Worm (Caenorhabditis elegans) whole organism, young adult: Measurements from ENCODE around the gene C18F10.2.

Experiments used
- F10E7.11 ChIP-seq: sonication (generic microtip); optimal IDR thresholded peaks from 2 replicates; lab custom pipeline; 2017; ENCODE audit warnings: mild to moderate bottlenecking, missing genetic modification characterization, moderate library complexity, missing compliant biosample characterization
- ama-1 ChIP-seq, 3 experiments: fragments of 150-350 bp in 1 of 3; sonication (generic microtip) in 2 of 3; optimal IDR thresholded peaks; 2 replicates each; lab custom pipeline; 2014 to 2018; ENCODE audit warnings: missing biosample characterization in 2 of 3, missing genetic modification characterization in 2 of 3, missing genetic modification reagents in 2 of 3
- aptf-2 ChIP-seq: fragments of 200-800 bp; sonication (Bioruptor generic); conservative IDR thresholded peaks from 2 replicates; pipeline ENCODE4 v1.3.6; 2022; ENCODE audit warnings: missing genetic modification reagents, missing genetic modification characterization, missing compliant biosample characterization
- dpl-1 ChIP-seq: fragments of 150-350 bp; optimal IDR thresholded peaks from 2 replicates; lab custom pipeline; 2014; ENCODE audit warnings: missing biosample characterization, missing genetic modification reagents, missing genetic modification characterization
- hsf-1 ChIP-seq: fragments of 200-800 bp; sonication (Bioruptor generic); IDR thresholded peaks from 2 replicates; pipeline ENCODE4 v1.3.6; 2022; ENCODE audit warnings: missing genetic modification reagents, missing genetic modification characterization, missing compliant biosample characterization
- mcd-1 ChIP-seq: fragments of 200-800 bp; sonication (Bioruptor generic); IDR thresholded peaks from 2 replicates; pipeline ENCODE4 v1.3.6; 2022; ENCODE audit warnings: missing genetic modification reagents, missing genetic modification characterization, missing compliant biosample characterization
- mes-4 ChIP-seq: sonication (generic microtip); optimal IDR thresholded peaks from 2 replicates; lab custom pipeline; 2016; ENCODE audit warnings: missing genotype, missing genetic modification characterization, missing compliant biosample characterization
- nhr-80 ChIP-seq: sonication (generic microtip); optimal IDR thresholded peaks from 2 replicates; lab custom pipeline; 2016; ENCODE audit warnings: missing genetic modification characterization, missing compliant biosample characterization
- pha-4 ChIP-seq: fragments of 150-350 bp; sonication (generic microtip); optimal IDR thresholded peaks from 2 replicates; lab custom pipeline; 2014; ENCODE audit warnings: missing biosample characterization, missing genetic modification reagents, missing genetic modification characterization
- zim-3 ChIP-seq: sonication (generic microtip); optimal IDR thresholded peaks from 2 replicates; lab custom pipeline; 2017; ENCODE audit warnings: mild to moderate bottlenecking, missing genetic modification characterization, moderate library complexity, missing compliant biosample characterization

DNA sequence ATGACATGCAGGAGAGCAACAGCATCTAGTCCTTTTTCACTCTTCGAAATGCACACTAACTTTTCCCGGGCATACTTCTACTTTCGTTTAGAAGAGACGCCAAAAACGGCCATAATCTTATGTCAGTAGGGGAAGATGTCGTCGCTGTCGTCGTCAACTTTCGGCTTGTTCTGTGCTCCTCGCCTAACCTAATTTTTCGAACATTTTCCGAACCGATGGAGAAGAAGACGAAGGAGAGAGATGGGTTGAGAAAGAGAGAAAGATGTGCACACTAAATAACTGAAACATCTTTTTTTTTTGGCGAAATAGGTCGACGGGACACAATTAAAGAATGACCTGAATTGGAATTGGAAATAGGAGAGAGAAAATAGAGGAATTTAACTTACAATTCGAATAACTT lies 37.4 kb downstream of the C18F10.2 start:
- TF ChIP-seq nhr-80 (tag; lab: Kevin White, UChicago), result no peak
- TF ChIP-seq dpl-1, result no peak
- no peak for TF ChIP-seq aptf-2 (GFP tag; lab: Robert Waterston, UW)
- TF ChIP-seq pha-4 (tag; lab: Kevin White, UChicago), result no peak
- TF ChIP-seq mcd-1 (GFP tag; lab: Robert Waterston, UW), result no peak
- TF ChIP-seq F10E7.11 (tag; lab: Kevin White, UChicago), result no peak
- no peak for TF ChIP-seq ama-1 (optimal IDR thresholded peaks at IDR 0.05; lab: Kevin White, UChicago)
- no peak for TF ChIP-seq ama-1 (GFP tag; optimal IDR thresholded peaks at IDR 0.05; lab: Kevin White, UChicago)
- TF ChIP-seq zim-3 (tag; lab: Kevin White, UChicago), result no peak
- TF ChIP-seq hsf-1 (GFP tag; lab: Robert Waterston, UW), result no peak
- TF ChIP-seq mes-4 (tag; lab: Kevin White, UChicago), result no peak
